Fruit fly (Drosophila melanogaster): ENCODE results near the gene tws.
A peak's percentile ranks its signal among the peaks of the same experiment; 100 is the strongest.

Gene tws

dm6 chr3R:10137801-10138200 is 1.8 kb downstream of the tws start:
- no peak for TF ChIP-seq lz (GFP tag; optimal IDR thresholded peaks at IDR 0.05)
- no peak for TF ChIP-seq CG6276 (GFP tag; optimal IDR thresholded peaks at IDR 0.05)
- TF ChIP-seq Ets96B (tag; optimal IDR thresholded peaks at IDR 0.05): no peak
- TF ChIP-seq fd85E (GFP tag; optimal IDR thresholded peaks at IDR 0.05): no peak
- TF ChIP-seq esn (GFP tag; optimal IDR thresholded peaks at IDR 0.05): no peak
- TF ChIP-seq pdm3 (GFP tag; optimal IDR thresholded peaks at IDR 0.05): no peak
- no peak for TF ChIP-seq CG6163 (GFP tag; IDR thresholded peaks at IDR 0.05)
- no peak for TF ChIP-seq eg (GFP tag; IDR thresholded peaks at IDR 0.05)
- TF ChIP-seq Hr38 (GFP tag; optimal IDR thresholded peaks at IDR 0.05): no peak
- no peak for TF ChIP-seq Lpt (GFP tag; optimal IDR thresholded peaks at IDR 0.05)
- no peak for TF ChIP-seq OdsH (GFP tag; optimal IDR thresholded peaks at IDR 0.05)
- TF ChIP-seq CG3919 (GFP tag; optimal IDR thresholded peaks at IDR 0.05): no peak

dm6 chr3R:10135011-10135410 is 4.6 kb downstream of the tws start:
- peak; percentile 85 for TF ChIP-seq fkh (GFP tag; optimal IDR thresholded peaks at IDR 0.05)
- TF ChIP-seq dsx (GFP tag; optimal IDR thresholded peaks at IDR 0.05; ENCODE audit: poor library complexity, severe bottlenecking): no peak
- peak; percentile 6 for TF ChIP-seq vri (GFP tag; optimal IDR thresholded peaks at IDR 0.05)
- peak in 1 of 2 experiments; percentile 56 for TF ChIP-seq ss (GFP tag; optimal IDR thresholded peaks at IDR 0.05)

dm6 chr3R:10134341-10134668 is 5.3 kb downstream of the tws start:
- TF ChIP-seq topi (GFP tag; optimal IDR thresholded peaks at IDR 0.05) (peak; percentile 43), Hr39 (GFP tag; optimal IDR thresholded peaks at IDR 0.05) (no peak), dac (GFP tag; optimal IDR thresholded peaks at IDR 0.05) (no peak), Ets96B (tag; optimal IDR thresholded peaks at IDR 0.05) (no peak), Eip75B (GFP tag; optimal IDR thresholded peaks at IDR 0.05) (peak; percentile 29), spab (GFP tag; optimal IDR thresholded peaks at IDR 0.05) (no peak), salr (GFP tag; optimal IDR thresholded peaks at IDR 0.05) (no peak), fd59A (GFP tag; optimal IDR thresholded peaks at IDR 0.05) (no peak), CG8119 (GFP tag; IDR thresholded peaks at IDR 0.05) (no peak), Ets21C (GFP tag; optimal IDR thresholded peaks at IDR 0.05) (no peak), CG6808 (GFP tag; optimal IDR thresholded peaks at IDR 0.05) (no peak), Smox (GFP tag; optimal IDR thresholded peaks at IDR 0.05) (no peak), pdm3 (GFP tag; optimal IDR thresholded peaks at IDR 0.05) (peak; percentile 21), CG34406 (GFP tag; optimal IDR thresholded peaks at IDR 0.05) (no peak), esn (GFP tag; optimal IDR thresholded peaks at IDR 0.05) (peak; percentile 65), CG4318 (GFP tag; optimal IDR thresholded peaks at IDR 0.05) (no peak), fkh (GFP tag; optimal IDR thresholded peaks at IDR 0.05) (no peak), dsx (GFP tag; optimal IDR thresholded peaks at IDR 0.05; ENCODE audit: poor library complexity, severe bottlenecking) (peak; percentile 41), CG6276 (GFP tag; optimal IDR thresholded peaks at IDR 0.05) (no peak), Blimp-1 (GFP tag; optimal IDR thresholded peaks at IDR 0.05) (no peak), CG11762 (GFP tag; optimal IDR thresholded peaks at IDR 0.05; ENCODE audit: insufficient read depth) (no peak), Sox102F (GFP tag; optimal IDR thresholded peaks at IDR 0.05) (no peak), CG15336 (GFP tag; IDR thresholded peaks at IDR 0.05) (no peak), CG6163 (GFP tag; IDR thresholded peaks at IDR 0.05) (peak; percentile 61), OdsH (GFP tag; optimal IDR thresholded peaks at IDR 0.05) (peak; percentile 19), CG1621 (tag; optimal IDR thresholded peaks at IDR 0.05) (no peak), CG6792 (GFP tag; optimal IDR thresholded peaks at IDR 0.05) (peak; percentile 31), cyc (GFP tag; optimal IDR thresholded peaks at IDR 0.05) (peak; percentile 53), CG8632 (GFP tag; optimal IDR thresholded peaks at IDR 0.05) (no peak), fd85E (GFP tag; optimal IDR thresholded peaks at IDR 0.05) (no peak), achi (GFP tag; optimal IDR thresholded peaks at IDR 0.05) (peak; percentile 33), Lpt (GFP tag; optimal IDR thresholded peaks at IDR 0.05) (no peak), Gug (GFP tag; IDR thresholded peaks at IDR 0.05) (no peak), Sox14 (GFP tag; optimal IDR thresholded peaks at IDR 0.05) (peak; percentile 22), CG11902 (GFP tag; optimal IDR thresholded peaks at IDR 0.05) (no peak), eg (GFP tag; IDR thresholded peaks at IDR 0.05) (peak; percentile 23; the same call in 1 of the 3 replicates), CG3919 (GFP tag; optimal IDR thresholded peaks at IDR 0.05) (peak; percentile 74), acj6 (GFP tag; optimal IDR thresholded peaks at IDR 0.05) (no peak), lz (GFP tag; optimal IDR thresholded peaks at IDR 0.05) (peak; percentile 50), CG31627 (GFP tag; optimal IDR thresholded peaks at IDR 0.05) (peak; percentile 55), Sox15 (GFP tag; optimal IDR thresholded peaks at IDR 0.05) (no peak), Hr4 (GFP tag; optimal IDR thresholded peaks at IDR 0.05) (no peak), vri (GFP tag; optimal IDR thresholded peaks at IDR 0.05) (peak; percentile 25), net (GFP tag; optimal IDR thresholded peaks at IDR 0.05) (no peak)

Data from whole organism, prepupa.